Worm (Caenorhabditis elegans) whole organism, midembryonic: ENCODE measurements around the gene ttr-27.
"Not testable (repeated sequence)": the region's sequence is repeated elsewhere in the genome, so short reads cannot be mapped to it uniquely, and the experiment has no call there.

ENCODE experiments used
- cog-1 ChIP-seq: sonication (generic microtip); optimal IDR thresholded peaks from 2 replicates; lab custom pipeline; 2016; ENCODE audit warnings: missing genetic modification characterization, missing compliant biosample characterization
- klf-2 ChIP-seq: fragments of 200-800 bp; sonication (Bioruptor generic); conservative IDR thresholded peaks from 2 replicates; pipeline ENCODE4 v1.3.6; 2022; ENCODE audit warnings: missing genetic modification reagents, missing genetic modification characterization, missing compliant biosample characterization
- ref-1 ChIP-seq: fragments of 200-800 bp; sonication (Bioruptor generic); conservative IDR thresholded peaks from 2 replicates; pipeline ENCODE4 v1.3.6; 2022; ENCODE audit warnings: missing genetic modification reagents, missing genetic modification characterization, missing compliant biosample characterization
- ztf-23 ChIP-seq: fragments of 200-800 bp; sonication (Bioruptor generic); IDR thresholded peaks from 2 replicates; pipeline ENCODE4 v1.3.6; 2022; ENCODE audit warnings: missing genetic modification reagents, missing genetic modification characterization, missing compliant biosample characterization
- ztf-29 ChIP-seq: fragments of 200-800 bp; sonication (Bioruptor generic); IDR thresholded peaks from 2 replicates; pipeline ENCODE4 v1.3.6; 2022; ENCODE audit warnings: missing genetic modification reagents, missing genetic modification characterization, missing compliant biosample characterization

ce11 chrV:12865615-12866014 is 38.3 kb downstream of the ttr-27 start, which contains the start of gene T07F10.5:
- TF ChIP-seq klf-2 (GFP tag; lab: Robert Waterston, UW); ztf-23 (GFP tag; lab: Robert Waterston, UW); cog-1 (tag; lab: Kevin White, UChicago); ztf-29 (GFP tag; lab: Robert Waterston, UW); ref-1 (GFP tag; lab: Robert Waterston, UW): not testable (repeated sequence)
